Fruit fly (Drosophila melanogaster) whole organism, embryonic: ENCODE data around the gene mxc.
A peak's percentile ranks its signal among the peaks of the same experiment; 100 is the strongest.

ENCODE experiments used
- BEAF-32 ChIP-seq: fragments of 200-800 bp; sonication (Bioruptor generic); optimal IDR thresholded peaks from 3 replicates; lab custom pipeline; 2017; ENCODE audit warnings: missing biosample characterization, missing genetic modification characterization, mild to moderate bottlenecking, moderate library complexity, missing genetic modification reagents
- Bgb ChIP-seq: fragments of 200-800 bp; sonication (Bioruptor generic); IDR thresholded peaks from 2 replicates; pipeline ENCODE4 v1.3.6; 2022; ENCODE audit warnings: missing biosample characterization, missing genetic modification characterization; ENCODE audit not compliant: partially characterized antibody
- CG10431 ChIP-seq: fragments of 200-800 bp; sonication (Bioruptor generic); optimal IDR thresholded peaks from 3 replicates; lab custom pipeline; 2018; ENCODE audit warnings: missing biosample characterization, mild to moderate bottlenecking, missing genetic modification characterization
- CG10462 ChIP-seq: fragments of 200-800 bp; sonication (Bioruptor generic); optimal IDR thresholded peaks from 2 replicates; lab custom pipeline; 2016; ENCODE audit warnings: missing biosample characterization, missing genetic modification characterization
- CG11247 ChIP-seq: fragments of 200-800 bp; sonication (Bioruptor generic); IDR thresholded peaks from 2 replicates; pipeline ENCODE4 v1.3.6; 2022; ENCODE audit warnings: missing biosample characterization, missing genetic modification characterization
- CG11695 ChIP-seq: fragments of 200-800 bp; sonication (Bioruptor generic); IDR thresholded peaks from 3 replicates; pipeline ENCODE4 v1.3.6; 2022; ENCODE audit warnings: missing biosample characterization, missing genetic modification characterization
- CG13123 ChIP-seq: fragments of 200-800 bp; sonication (Bioruptor generic); optimal IDR thresholded peaks from 2 replicates; lab custom pipeline; 2016; ENCODE audit warnings: missing biosample characterization, missing genetic modification characterization
- CG14050 ChIP-seq: fragments of 200-800 bp; sonication (Bioruptor generic); IDR thresholded peaks from 3 replicates; pipeline ENCODE4 v1.3.6; 2022; ENCODE audit warnings: missing biosample characterization, missing genetic modification characterization
- CG1602 ChIP-seq: fragments of 200-800 bp; sonication (Bioruptor generic); optimal IDR thresholded peaks from 3 replicates; lab custom pipeline; 2016; ENCODE audit warnings: missing biosample characterization, missing genetic modification characterization
- CG16815 ChIP-seq: fragments of 200-800 bp; sonication (Bioruptor generic); optimal IDR thresholded peaks from 3 replicates; lab custom pipeline; 2017; ENCODE audit warnings: missing biosample characterization, mild to moderate bottlenecking, missing genetic modification characterization
- CG18476 ChIP-seq: fragments of 200-800 bp; sonication (Bioruptor generic); optimal IDR thresholded peaks from 2 replicates; lab custom pipeline; 2016; ENCODE audit warnings: missing biosample characterization, mild to moderate bottlenecking, missing genetic modification characterization
- CG32767 ChIP-seq: fragments of 200-800 bp; sonication (Bioruptor generic); IDR thresholded peaks from 2 replicates; pipeline ENCODE4 v1.3.6; 2022; ENCODE audit warnings: missing biosample characterization, missing genetic modification characterization
- CG3281 ChIP-seq: fragments of 200-800 bp; sonication (Bioruptor generic); optimal IDR thresholded peaks from 3 replicates; lab custom pipeline; 2017; ENCODE audit warnings: missing biosample characterization, mild to moderate bottlenecking, missing genetic modification characterization
- CG3995 ChIP-seq: fragments of 200-800 bp; sonication (Bioruptor generic); optimal IDR thresholded peaks from 3 replicates; lab custom pipeline; 2016; ENCODE audit warnings: missing biosample characterization, missing genetic modification characterization
- CG4404 ChIP-seq: fragments of 200-800 bp; sonication (Bioruptor generic); IDR thresholded peaks from 2 replicates; pipeline ENCODE4 v1.3.6; 2022; ENCODE audit warnings: missing biosample characterization, missing genetic modification characterization
- CG6689 ChIP-seq: fragments of 200-800 bp; sonication (Bioruptor generic); IDR thresholded peaks from 2 replicates; pipeline ENCODE4 v1.3.6; 2022; ENCODE audit warnings: missing biosample characterization, missing genetic modification characterization
- CG7987 ChIP-seq: fragments of 200-800 bp; sonication (Bioruptor generic); optimal IDR thresholded peaks from 2 replicates; lab custom pipeline; 2018; ENCODE audit warnings: missing biosample characterization, mild to moderate bottlenecking, missing genetic modification characterization, moderate library complexity
- CG8924 ChIP-seq: fragments of 200-800 bp; optimal IDR thresholded peaks from 3 replicates; lab custom pipeline; 2019; ENCODE audit warnings: missing biosample characterization, mild to moderate bottlenecking, missing genetic modification characterization, moderate library complexity
- D ChIP-seq, 2 experiments: fragments of 200-800 bp in 1 of 2; fragments of >200 bp in 1 of 2; sonication (Bioruptor generic) in 1 of 2; optimal IDR thresholded peaks; 2 replicates in 1 of 2; 3 replicates in 1 of 2; lab custom pipeline; 2017; ENCODE audit warnings: mild to moderate bottlenecking in 1 of 2, missing biosample characterization in 1 of 2, missing genetic modification characterization in 1 of 2, missing genetic modification reagents in 1 of 2
- Dbx ChIP-seq: fragments of 200-800 bp; sonication (Bioruptor generic); IDR thresholded peaks from 3 replicates; pipeline ENCODE4 v1.3.6; 2022; ENCODE audit warnings: missing biosample characterization, missing genetic modification characterization
- Doc2 ChIP-seq: fragments of 200-800 bp; sonication (Bioruptor generic); IDR thresholded peaks from 2 replicates; pipeline ENCODE4 v1.3.6; 2022; ENCODE audit warnings: missing biosample characterization, missing genetic modification characterization
- Elba2 ChIP-seq: fragments of 200-800 bp; sonication (Bioruptor generic); optimal IDR thresholded peaks from 3 replicates; lab custom pipeline; 2016; ENCODE audit warnings: missing biosample characterization, missing genetic modification characterization
- Ets97D ChIP-seq: fragments of 200-800 bp; sonication (Bioruptor generic); optimal IDR thresholded peaks from 3 replicates; lab custom pipeline; 2016; ENCODE audit warnings: missing biosample characterization, missing genetic modification characterization
- Gug ChIP-seq: fragments of 200-800 bp; sonication (Bioruptor generic); IDR thresholded peaks from 4 replicates; pipeline ENCODE4 v1.3.6; 2022; ENCODE audit warnings: missing biosample characterization, missing genetic modification characterization
- Hey ChIP-seq: fragments of 200-800 bp; sonication (Bioruptor generic); optimal IDR thresholded peaks from 3 replicates; lab custom pipeline; 2018; ENCODE audit warnings: missing biosample characterization, mild to moderate bottlenecking, missing genetic modification characterization
- Hr3 ChIP-seq: fragments of 200-800 bp; sonication (Bioruptor generic); optimal IDR thresholded peaks from 3 replicates; lab custom pipeline; 2016; ENCODE audit warnings: missing biosample characterization, missing genetic modification characterization
- Hr39 ChIP-seq: fragments of >200 bp; optimal IDR thresholded peaks from 2 replicates; lab custom pipeline; 2017
- Hr78 ChIP-seq, 2 experiments: fragments of 200-800 bp in 1 of 2; fragments of >200 bp in 1 of 2; sonication (Bioruptor generic) in 1 of 2; optimal IDR thresholded peaks; 2 replicates each; lab custom pipeline; 2017 to 2019; ENCODE audit warnings: missing biosample characterization in 2 of 2, missing genetic modification characterization in 2 of 2, mild to moderate bottlenecking in 1 of 2, moderate library complexity in 1 of 2
- Max ChIP-seq: fragments of 200-800 bp; sonication (Bioruptor generic); optimal IDR thresholded peaks from 2 replicates; lab custom pipeline; 2016; ENCODE audit warnings: missing biosample characterization, mild to moderate bottlenecking, missing genetic modification characterization
- Meics ChIP-seq: fragments of 200-800 bp; sonication (Bioruptor generic); optimal IDR thresholded peaks from 2 replicates; lab custom pipeline; 2017; ENCODE audit warnings: missing biosample characterization, mild to moderate bottlenecking, missing genetic modification characterization
- NfI ChIP-seq: fragments of 200-800 bp; sonication (Bioruptor generic); optimal IDR thresholded peaks from 3 replicates; lab custom pipeline; 2018; ENCODE audit warnings: missing biosample characterization, mild to moderate bottlenecking, missing genetic modification characterization, moderate library complexity
- Trl ChIP-seq, 3 experiments: fragments of >200 bp in 2 of 3; fragments of 200-800 bp in 1 of 3; sonication (Bioruptor generic) in 1 of 3; optimal IDR thresholded peaks; 2 replicates in 1 of 3; 3 replicates in 2 of 3; lab custom pipeline; 2016 to 2017; ENCODE audit warnings: missing biosample characterization in 1 of 3, missing genetic modification characterization in 1 of 3
- Xrp1 ChIP-seq: fragments of 200-800 bp; sonication (Bioruptor generic); IDR thresholded peaks from 2 replicates; pipeline ENCODE4 v1.3.6; 2022; ENCODE audit warnings: missing biosample characterization, missing genetic modification characterization
- ab ChIP-seq: fragments of 200-800 bp; sonication (Bioruptor generic); optimal IDR thresholded peaks from 2 replicates; lab custom pipeline; 2016; ENCODE audit warnings: missing biosample characterization, missing genetic modification characterization
- abd-A ChIP-seq: fragments of 200-800 bp; sonication (Bioruptor generic); optimal IDR thresholded peaks from 3 replicates; lab custom pipeline; 2019; ENCODE audit warnings: missing biosample characterization, mild to moderate bottlenecking, missing genetic modification characterization, moderate library complexity
- ato ChIP-seq: fragments of 200-800 bp; sonication (Bioruptor generic); IDR thresholded peaks from 2 replicates; pipeline ENCODE4 v1.3.6; 2022; ENCODE audit warnings: missing biosample characterization, missing genetic modification characterization; ENCODE audit not compliant: partially characterized antibody
- croc ChIP-seq: fragments of 200-800 bp; sonication (Bioruptor generic); conservative IDR thresholded peaks from 3 replicates; pipeline ENCODE4 v1.3.6; 2022; ENCODE audit warnings: missing biosample characterization, missing genetic modification characterization
- crp ChIP-seq, 2 experiments: fragments of 200-800 bp; sonication (Bioruptor generic); optimal IDR thresholded peaks; 2 replicates in 1 of 2; 3 replicates in 1 of 2; lab custom pipeline; 2017; ENCODE audit warnings: missing biosample characterization in 2 of 2, missing genetic modification characterization in 2 of 2, mild to moderate bottlenecking in 1 of 2, moderate library complexity in 1 of 2
- cwo ChIP-seq: fragments of 200-800 bp; sonication (Bioruptor generic); optimal IDR thresholded peaks from 3 replicates; lab custom pipeline; 2017; ENCODE audit warnings: missing biosample characterization, missing genetic modification characterization, mild to moderate bottlenecking, moderate library complexity, missing genetic modification reagents
- exex ChIP-seq: fragments of 200-800 bp; sonication (Bioruptor generic); optimal IDR thresholded peaks from 4 replicates; lab custom pipeline; 2018; ENCODE audit warnings: missing biosample characterization, mild to moderate bottlenecking, missing genetic modification characterization, moderate library complexity
- eyg ChIP-seq: fragments of 200-800 bp; sonication (Bioruptor generic); optimal IDR thresholded peaks from 3 replicates; lab custom pipeline; 2016; ENCODE audit warnings: missing biosample characterization, missing genetic modification characterization
- fru ChIP-seq: fragments of >200 bp; optimal IDR thresholded peaks from 2 replicates; lab custom pipeline; 2017
- insv ChIP-seq, 2 experiments: fragments of 200-800 bp; sonication (Bioruptor generic); optimal IDR thresholded peaks; 3 replicates each; lab custom pipeline; 2016 to 2018; ENCODE audit warnings: missing biosample characterization in 2 of 2, missing genetic modification characterization in 2 of 2
- mld ChIP-seq: fragments of 200-800 bp; sonication (Bioruptor generic); IDR thresholded peaks from 3 replicates; pipeline ENCODE4 v1.3.6; 2022; ENCODE audit warnings: missing biosample characterization, missing genetic modification characterization; ENCODE audit not compliant: partially characterized antibody
- peb ChIP-seq: fragments of 200-800 bp; sonication (Bioruptor generic); IDR thresholded peaks from 2 replicates; pipeline ENCODE4 v1.3.6; 2022; ENCODE audit warnings: missing biosample characterization, missing genetic modification characterization
- pros ChIP-seq: fragments of 200-800 bp; sonication (Bioruptor generic); optimal IDR thresholded peaks from 3 replicates; lab custom pipeline; 2019; ENCODE audit warnings: missing biosample characterization, mild to moderate bottlenecking, missing genetic modification characterization, moderate library complexity
- rib ChIP-seq: fragments of 200-800 bp; sonication (Bioruptor generic); IDR thresholded peaks from 2 replicates; pipeline ENCODE4 v1.3.6; 2022; ENCODE audit warnings: missing biosample characterization, missing genetic modification characterization
- tna ChIP-seq: fragments of 200-800 bp; sonication (Bioruptor generic); IDR thresholded peaks from 2 replicates; pipeline ENCODE4 v1.3.6; 2022; ENCODE audit warnings: missing biosample characterization, missing genetic modification characterization; ENCODE audit not compliant: partially characterized antibody
- twi ChIP-seq: fragments of 200-800 bp; optimal IDR thresholded peaks from 2 replicates; lab custom pipeline; 2019; ENCODE audit warnings: missing biosample characterization, mild to moderate bottlenecking, missing genetic modification characterization, moderate library complexity
- usp ChIP-seq: fragments of >200 bp; optimal IDR thresholded peaks from 2 replicates; lab custom pipeline; 2017; ENCODE audit warnings: missing biosample characterization, missing genetic modification characterization

mxc gene

DNA sequence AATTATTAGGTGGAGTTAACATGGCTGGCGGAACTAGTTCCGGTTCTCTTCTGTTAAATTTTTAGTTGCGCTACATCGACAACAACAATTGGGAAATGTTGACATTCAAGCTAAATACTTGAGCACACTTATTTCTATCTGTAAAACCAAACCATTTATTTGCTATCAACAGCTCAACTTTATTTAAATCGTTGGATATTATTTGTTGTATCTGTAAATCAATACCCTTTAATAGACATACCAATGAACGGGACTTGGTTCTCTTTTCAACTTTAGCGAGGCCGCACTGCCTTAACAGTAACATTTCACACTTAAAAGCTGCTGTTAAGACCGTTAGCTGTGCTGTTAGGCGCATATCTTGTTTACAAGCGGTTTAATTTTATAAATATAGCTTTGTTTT is 49.7 kb downstream of the mxc start, which contains the start of gene CG12106 (continued):
- TF ChIP-seq Trl (optimal IDR thresholded peaks at IDR 0.05; lab: Kevin White, UChicago), result no peak
- TF ChIP-seq Trl (GFP tag; optimal IDR thresholded peaks at IDR 0.05; lab: Kevin White, UChicago), result peak; percentile 39
- TF ChIP-seq CG6689 (GFP tag; lab: Robert Waterston, UW), result peak; percentile 28; the same call in 1 of the 2 replicates
- no peak for TF ChIP-seq Hey (tag; lab: Kevin White, UChicago)
- TF ChIP-seq Max, result no peak
- TF ChIP-seq CG32767 (GFP tag; lab: Robert Waterston, UW), result no peak
- peak; percentile 46 for TF ChIP-seq Meics (GFP tag; lab: Kevin White, UChicago)
- no peak for TF ChIP-seq pros (GFP tag; lab: Kevin White, UChicago)
- no peak for TF ChIP-seq Ets97D (GFP tag; lab: Kevin White, UChicago)
- TF ChIP-seq Bgb (GFP tag; lab: Robert Waterston, UW), result no peak
- no peak for TF ChIP-seq Elba2
- TF ChIP-seq Dbx (GFP tag; lab: Robert Waterston, UW), result 0 out of 3 replicates have a peak, but pooled peaks have one; percentile 23
- TF ChIP-seq CG16815 (GFP tag; lab: Kevin White, UChicago), result no peak
- no peak for TF ChIP-seq usp
- no peak for TF ChIP-seq BEAF-32 (GFP tag; lab: Kevin White, UChicago)
- TF ChIP-seq CG3995 (GFP tag; lab: Kevin White, UChicago), result peak; percentile 0
- peak; percentile 39 for TF ChIP-seq CG3281 (GFP tag; lab: Kevin White, UChicago)
- TF ChIP-seq cwo (GFP tag; lab: Kevin White, UChicago), result peak; percentile 8
- no peak for TF ChIP-seq D (optimal IDR thresholded peaks at IDR 0.05; lab: Kevin White, UChicago)
- TF ChIP-seq D (GFP tag; optimal IDR thresholded peaks at IDR 0.05; lab: Kevin White, UChicago), result no peak
- TF ChIP-seq CG4404, result peak; percentile 31; the same call in 1 of the 2 replicates
- TF ChIP-seq Gug (GFP tag; lab: Robert Waterston, UW), result peak; percentile 35; the same call in 1 of the 4 replicates
- peak; percentile 4 for TF ChIP-seq Hr3 (GFP tag; lab: Kevin White, UChicago)
- TF ChIP-seq CG1602 (GFP tag; lab: Kevin White, UChicago), result peak; percentile 26
- TF ChIP-seq CG11247 (GFP tag; lab: Robert Waterston, UW), result no peak
- TF ChIP-seq fru (lab: Kevin White, UChicago), result no peak
- no peak for TF ChIP-seq CG10462 (GFP tag; lab: Kevin White, UChicago)
- peak; percentile 63 for TF ChIP-seq NfI (GFP tag; lab: Kevin White, UChicago)
- TF ChIP-seq eyg (GFP tag; lab: Kevin White, UChicago), result no peak
- TF ChIP-seq exex (tag; lab: Kevin White, UChicago), result peak; percentile 28
- no peak for TF ChIP-seq insv (GFP tag; optimal IDR thresholded peaks at IDR 0.05; lab: Kevin White, UChicago)
- TF ChIP-seq Hr39 (lab: Kevin White, UChicago), result no peak
- TF ChIP-seq abd-A, result no peak
- no peak for TF ChIP-seq rib (GFP tag; lab: Robert Waterston, UW)
- TF ChIP-seq CG14050 (GFP tag; lab: Robert Waterston, UW), result peak; percentile 32; the same call in 1 of the 3 replicates
- no peak; the same call in 2 of the 3 replicates for TF ChIP-seq croc (GFP tag; lab: Robert Waterston, UW)
- TF ChIP-seq crp (GFP tag; optimal IDR thresholded peaks at IDR 0.05; lab: Kevin White, UChicago), result no peak
- TF ChIP-seq Doc2, result no peak
- TF ChIP-seq CG7987, result no peak
- TF ChIP-seq CG18476 (GFP tag; lab: Kevin White, UChicago), result peak; percentile 23
- no peak for TF ChIP-seq tna (GFP tag; lab: Robert Waterston, UW)
- no peak for TF ChIP-seq ab
- TF ChIP-seq CG11695 (GFP tag; lab: Robert Waterston, UW), result peak; percentile 45; the same call in 1 of the 3 replicates
- TF ChIP-seq Hr78 (GFP tag; optimal IDR thresholded peaks at IDR 0.05; lab: Kevin White, UChicago), result no peak
- peak; percentile 41; the same call in 1 of the 2 replicates for TF ChIP-seq Xrp1 (GFP tag; lab: Robert Waterston, UW)
- TF ChIP-seq CG13123 (GFP tag; lab: Kevin White, UChicago), result peak; percentile 20
- peak; percentile 18 for TF ChIP-seq CG8924
- TF ChIP-seq CG10431 (GFP tag; lab: Kevin White, UChicago), result no peak
- TF ChIP-seq mld (GFP tag; lab: Robert Waterston, UW), result no peak
- no peak for TF ChIP-seq peb (GFP tag; lab: Robert Waterston, UW)
- TF ChIP-seq twi, result no peak
- TF ChIP-seq ato (GFP tag; lab: Robert Waterston, UW), result no peak
